Worm (Caenorhabditis elegans) whole organism, L3 larva: ENCODE measurements around the gene srw-3.
A peak's percentile ranks its signal among the peaks of the same experiment; 100 is the strongest.

Experiments
- aly-2 ChIP-seq: fragments of 150-350 bp; optimal IDR thresholded peaks from 2 replicates; lab custom pipeline; 2014; ENCODE audit warnings: missing biosample characterization, missing genetic modification characterization
- daf-12 ChIP-seq: fragments of 150-350 bp; optimal IDR thresholded peaks from 2 replicates; lab custom pipeline; 2014; ENCODE audit warnings: missing biosample characterization, missing genetic modification reagents, missing genetic modification characterization
- egl-27 ChIP-seq: sonication (generic microtip); optimal IDR thresholded peaks from 4 replicates; lab custom pipeline; 2017; ENCODE audit warnings: missing biosample characterization, missing genetic modification reagents, missing genetic modification characterization
- elt-2 ChIP-seq: sonication (generic microtip); optimal IDR thresholded peaks from 2 replicates; lab custom pipeline; 2016; ENCODE audit warnings: missing genetic modification reagents, mild to moderate bottlenecking, missing genetic modification characterization, missing compliant biosample characterization
- elt-3 ChIP-seq, 3 experiments: fragments of 150-350 bp in 1 of 3; sonication (generic microtip) in 2 of 3; optimal IDR thresholded peaks; 2 replicates in 2 of 3; 4 replicates in 1 of 3; lab custom pipeline; 2014 to 2017; ENCODE audit warnings: missing biosample characterization in 3 of 3, missing genetic modification characterization in 3 of 3
- eor-1 ChIP-seq, 2 experiments: fragments of 150-350 bp; optimal IDR thresholded peaks; 2 replicates each; lab custom pipeline; 2014 to 2018; ENCODE audit warnings: missing biosample characterization in 2 of 2, missing genetic modification characterization in 2 of 2
- fkh-10 ChIP-seq: sonication (generic microtip); optimal IDR thresholded peaks from 2 replicates; lab custom pipeline; 2017; ENCODE audit warnings: missing biosample characterization, missing genetic modification reagents, missing genetic modification characterization
- lsy-12 ChIP-seq: sonication (generic microtip); optimal IDR thresholded peaks from 2 replicates; lab custom pipeline; 2016; ENCODE audit warnings: mild to moderate bottlenecking, missing genetic modification characterization, missing compliant biosample characterization
- nfya-1 ChIP-seq: sonication (generic microtip); optimal IDR thresholded peaks from 2 replicates; lab custom pipeline; 2017; ENCODE audit warnings: missing genetic modification characterization, mild to moderate bottlenecking, missing compliant biosample characterization, antibody characterized with exemption, moderate library complexity; ENCODE audit not compliant: insufficient read depth
- nhr-25 ChIP-seq: sonication (generic microtip); optimal IDR thresholded peaks from 2 replicates; lab custom pipeline; 2017; ENCODE audit warnings: missing biosample characterization, missing genetic modification characterization
- nhr-43 ChIP-seq: sonication (generic microtip); optimal IDR thresholded peaks from 2 replicates; lab custom pipeline; 2016; ENCODE audit warnings: mild to moderate bottlenecking, missing genetic modification characterization, missing compliant biosample characterization; ENCODE audit not compliant: poor library complexity, severe bottlenecking
- pqm-1 ChIP-seq: fragments of 150-350 bp; optimal IDR thresholded peaks from 2 replicates; lab custom pipeline; 2017; ENCODE audit warnings: missing biosample characterization, missing genetic modification characterization, inconsistent platforms
- tbx-2 ChIP-seq: sonication (generic microtip); optimal IDR thresholded peaks from 2 replicates; lab custom pipeline; 2016; ENCODE audit warnings: mild to moderate bottlenecking, missing genetic modification characterization, missing compliant biosample characterization
- unc-39 ChIP-seq: sonication (generic microtip); optimal IDR thresholded peaks from 4 replicates; lab custom pipeline; 2017; ENCODE audit warnings: missing biosample characterization, missing genetic modification characterization
- unc-62 ChIP-seq: fragments of 150-350 bp; sonication (generic microtip); optimal IDR thresholded peaks from 4 replicates; lab custom pipeline; 2014; ENCODE audit warnings: missing biosample characterization, missing genetic modification reagents, missing genetic modification characterization
- ztf-4 ChIP-seq: fragments of 150-350 bp; optimal IDR thresholded peaks from 2 replicates; lab custom pipeline; 2014; ENCODE audit warnings: missing biosample characterization, missing genetic modification characterization

Gene srw-3

DNA sequence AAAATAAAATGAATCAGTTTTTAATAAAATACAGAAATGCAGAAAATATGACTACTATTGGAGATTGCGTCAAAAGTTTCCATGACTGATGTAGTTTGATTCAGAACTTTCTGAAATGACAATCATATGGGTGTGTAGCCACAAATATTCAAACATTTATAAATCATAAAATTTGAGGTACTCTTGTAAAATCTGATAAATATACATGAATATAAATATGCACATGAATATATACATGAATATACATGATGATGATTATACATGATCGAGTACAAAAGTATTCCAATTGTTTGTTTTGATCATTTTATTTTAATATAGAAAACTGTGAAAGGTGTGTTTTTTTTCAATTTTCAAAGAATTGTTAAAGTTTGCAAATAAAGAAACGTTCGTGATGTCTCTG, 49.1 kb downstream of the srw-3 start, which contains the start of gene T05B11.4:
Gene T05B11.4, minus strand, starts transcription at position 101 of the 400 bp plus-strand sequence.
- no peak for TF ChIP-seq fkh-10
- TF ChIP-seq unc-62: no peak
- no peak for TF ChIP-seq elt-2
- TF ChIP-seq eor-1 (tag; optimal IDR thresholded peaks at IDR 0.05; lab: Kevin White, UChicago): no peak
- no peak for TF ChIP-seq aly-2 (tag; lab: Kevin White, UChicago)
- TF ChIP-seq tbx-2 (tag; lab: Kevin White, UChicago): no peak
- TF ChIP-seq nhr-25: no peak
- no peak for TF ChIP-seq nfya-1
- TF ChIP-seq daf-12 (tag; lab: Kevin White, UChicago): no peak
- no peak for TF ChIP-seq lsy-12 (tag; lab: Kevin White, UChicago)
- TF ChIP-seq nhr-43 (tag; lab: Kevin White, UChicago): no peak
- TF ChIP-seq egl-27 (tag; lab: Kevin White, UChicago): no peak
- no peak for TF ChIP-seq unc-39 (tag; lab: Kevin White, UChicago)
- TF ChIP-seq elt-3 (tag; optimal IDR thresholded peaks at IDR 0.05; lab: Kevin White, UChicago): no peak

DNA sequence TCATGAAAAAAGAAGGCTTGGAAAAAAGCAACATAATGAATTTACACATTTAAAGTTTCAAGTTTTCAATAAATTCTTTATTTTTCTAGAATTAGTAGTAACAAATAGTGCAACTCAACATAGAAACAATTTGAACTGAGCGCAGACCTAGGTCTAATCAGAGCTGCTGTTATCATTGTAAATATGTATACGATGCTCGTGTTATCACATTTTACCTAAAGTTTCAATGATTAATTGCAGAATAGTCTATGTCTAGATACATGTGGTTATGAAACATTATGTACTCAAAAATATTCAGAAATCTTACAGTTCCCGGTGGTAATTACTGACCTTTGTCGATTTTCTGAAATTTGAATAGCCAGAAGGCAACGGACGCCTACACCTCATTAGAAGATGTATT, 50.6 kb downstream of the srw-3 start:
- TF ChIP-seq pqm-1 (tag; lab: Kevin White, UChicago): peak; percentile 31
- TF ChIP-seq elt-2: peak; percentile 43
- TF ChIP-seq fkh-10: no peak
- no peak for TF ChIP-seq ztf-4 (tag; lab: Kevin White, UChicago)
